Fruit fly (Drosophila melanogaster) whole organism, embryonic: ENCODE results near the gene CG12010.

Source experiments
- Adf1 ChIP-seq: fragments of 200-800 bp; sonication (Bioruptor generic); IDR thresholded peaks from 2 replicates; pipeline ENCODE4 v1.3.6; 2022; ENCODE audit warnings: missing biosample characterization, missing genetic modification characterization
- B-H1 ChIP-seq: fragments of 200-800 bp; sonication (Bioruptor generic); IDR thresholded peaks from 3 replicates; pipeline ENCODE4 v1.3.6; 2022; ENCODE audit warnings: missing biosample characterization, missing genetic modification characterization
- Bgb ChIP-seq: fragments of 200-800 bp; sonication (Bioruptor generic); IDR thresholded peaks from 2 replicates; pipeline ENCODE4 v1.3.6; 2022; ENCODE audit warnings: missing biosample characterization, missing genetic modification characterization; ENCODE audit not compliant: partially characterized antibody
- CG10654 ChIP-seq: fragments of 200-800 bp; sonication (Bioruptor generic); optimal IDR thresholded peaks from 2 replicates; lab custom pipeline; 2016; ENCODE audit warnings: missing biosample characterization, missing genetic modification characterization
- CG11504 ChIP-seq: fragments of 200-800 bp; sonication (Bioruptor generic); optimal IDR thresholded peaks from 3 replicates; lab custom pipeline; 2019; ENCODE audit warnings: missing biosample characterization, mild to moderate bottlenecking, missing genetic modification characterization, moderate library complexity
- CG13296 ChIP-seq: fragments of 200-800 bp; sonication (Bioruptor generic); optimal IDR thresholded peaks from 3 replicates; lab custom pipeline; 2018; ENCODE audit warnings: missing biosample characterization, mild to moderate bottlenecking, missing genetic modification characterization
- CG16813 ChIP-seq: fragments of 200-800 bp; sonication (Bioruptor generic); IDR thresholded peaks from 3 replicates; pipeline ENCODE4 v1.3.6; 2022; ENCODE audit warnings: missing biosample characterization, missing genetic modification characterization; ENCODE audit not compliant: partially characterized antibody
- CG16863 ChIP-seq: fragments of 200-800 bp; sonication (Bioruptor generic); optimal IDR thresholded peaks from 3 replicates; lab custom pipeline; 2016; ENCODE audit warnings: missing biosample characterization, missing genetic modification characterization
- CG17802 ChIP-seq: fragments of 200-800 bp; sonication (Bioruptor generic); optimal IDR thresholded peaks from 2 replicates; lab custom pipeline; 2018; ENCODE audit warnings: missing biosample characterization, mild to moderate bottlenecking, missing genetic modification characterization, moderate library complexity
- CG17912 ChIP-seq: fragments of 200-800 bp; sonication (Bioruptor generic); optimal IDR thresholded peaks from 2 replicates; lab custom pipeline; 2018; ENCODE audit warnings: missing biosample characterization, mild to moderate bottlenecking, missing genetic modification characterization
- CG18262 ChIP-seq: fragments of 200-800 bp; optimal IDR thresholded peaks from 3 replicates; lab custom pipeline; 2019; ENCODE audit warnings: missing biosample characterization, mild to moderate bottlenecking, missing genetic modification characterization, moderate library complexity
- CG18619 ChIP-seq: fragments of 200-800 bp; sonication (Bioruptor generic); optimal IDR thresholded peaks from 3 replicates; lab custom pipeline; 2017; ENCODE audit warnings: missing biosample characterization, mild to moderate bottlenecking, missing genetic modification characterization
- CG31441 ChIP-seq: fragments of 200-800 bp; sonication (Bioruptor generic); IDR thresholded peaks from 2 replicates; pipeline ENCODE4 v1.3.6; 2022; ENCODE audit warnings: missing biosample characterization, missing genetic modification characterization
- CG32532 ChIP-seq: fragments of 200-800 bp; sonication (Bioruptor generic); IDR thresholded peaks from 2 replicates; pipeline ENCODE4 v1.3.6; 2022; ENCODE audit warnings: missing biosample characterization, missing genetic modification characterization
- CG33213 ChIP-seq: fragments of 200-800 bp; sonication (Bioruptor generic); optimal IDR thresholded peaks from 3 replicates; lab custom pipeline; 2016; ENCODE audit warnings: missing biosample characterization, missing genetic modification characterization
- CG34422 ChIP-seq: fragments of 200-800 bp; sonication (Bioruptor generic); IDR thresholded peaks from 3 replicates; pipeline ENCODE4 v1.3.6; 2022; ENCODE audit warnings: missing biosample characterization, missing genetic modification characterization
- CG4617 ChIP-seq: fragments of 200-800 bp; sonication (Bioruptor generic); optimal IDR thresholded peaks from 3 replicates; lab custom pipeline; 2016; ENCODE audit warnings: missing biosample characterization, missing genetic modification characterization, borderline replicate concordance
- CG4707 ChIP-seq: fragments of 200-800 bp; sonication (Bioruptor generic); optimal IDR thresholded peaks from 2 replicates; lab custom pipeline; 2018; ENCODE audit warnings: missing biosample characterization, mild to moderate bottlenecking, missing genetic modification characterization, moderate library complexity
- CG6683 ChIP-seq: fragments of 200-800 bp; sonication (Bioruptor generic); optimal IDR thresholded peaks from 2 replicates; lab custom pipeline; 2017; ENCODE audit warnings: missing biosample characterization, mild to moderate bottlenecking, missing genetic modification characterization, missing genetic modification reagents
- CG6813 ChIP-seq: fragments of 200-800 bp; sonication (Bioruptor generic); optimal IDR thresholded peaks from 2 replicates; lab custom pipeline; 2017; ENCODE audit warnings: missing biosample characterization, missing genetic modification characterization, mild to moderate bottlenecking, moderate library complexity, missing genetic modification reagents
- CG7745 ChIP-seq: fragments of 200-800 bp; sonication (Bioruptor generic); optimal IDR thresholded peaks from 2 replicates; lab custom pipeline; 2018; ENCODE audit warnings: missing biosample characterization, mild to moderate bottlenecking, missing genetic modification characterization, moderate library complexity
- CG7928 ChIP-seq: fragments of 200-800 bp; sonication (Bioruptor generic); optimal IDR thresholded peaks from 2 replicates; lab custom pipeline; 2017; ENCODE audit warnings: missing biosample characterization, mild to moderate bottlenecking, missing genetic modification characterization
- CG9437 ChIP-seq: fragments of 200-800 bp; sonication (Bioruptor generic); optimal IDR thresholded peaks from 2 replicates; lab custom pipeline; 2018; ENCODE audit warnings: missing biosample characterization, mild to moderate bottlenecking, missing genetic modification characterization
- CkIIα-i1 ChIP-seq: fragments of 200-800 bp; sonication (Bioruptor generic); IDR thresholded peaks from 2 replicates; pipeline ENCODE4 v1.3.6; 2022; ENCODE audit warnings: missing biosample characterization, missing genetic modification characterization
- ERR ChIP-seq: fragments of 200-800 bp; sonication (Bioruptor generic); optimal IDR thresholded peaks from 2 replicates; lab custom pipeline; 2016; ENCODE audit warnings: missing biosample characterization, missing genetic modification characterization
- H2.0 ChIP-seq: fragments of 200-800 bp; sonication (Bioruptor generic); IDR thresholded peaks from 2 replicates; pipeline ENCODE4 v1.3.6; 2022; ENCODE audit warnings: missing biosample characterization, missing genetic modification characterization
- Hsf ChIP-seq: fragments of 200-800 bp; sonication (Bioruptor generic); optimal IDR thresholded peaks from 3 replicates; lab custom pipeline; 2016; ENCODE audit warnings: missing biosample characterization, missing genetic modification characterization
- Lim3 ChIP-seq: fragments of 200-800 bp; sonication (Bioruptor generic); IDR thresholded peaks from 2 replicates; pipeline ENCODE4 v1.3.6; 2022; ENCODE audit warnings: missing biosample characterization, missing genetic modification characterization
- MBD-R2 ChIP-seq: fragments of 200-800 bp; sonication (Bioruptor generic); IDR thresholded peaks from 2 replicates; pipeline ENCODE4 v1.3.6; 2022; ENCODE audit warnings: missing biosample characterization, missing genetic modification characterization
- Opbp ChIP-seq: fragments of 200-800 bp; sonication (Bioruptor generic); IDR thresholded peaks from 3 replicates; pipeline ENCODE4 v1.3.6; 2022; ENCODE audit warnings: missing biosample characterization, missing genetic modification characterization; ENCODE audit not compliant: partially characterized antibody
- Rx ChIP-seq: fragments of 200-800 bp; sonication (Bioruptor generic); IDR thresholded peaks from 2 replicates; pipeline ENCODE4 v1.3.6; 2022; ENCODE audit warnings: missing biosample characterization, missing genetic modification characterization
- Sry-δ ChIP-seq: fragments of 200-800 bp; sonication (Bioruptor generic); optimal IDR thresholded peaks from 2 replicates; lab custom pipeline; 2016; ENCODE audit warnings: missing biosample characterization, missing genetic modification characterization
- bowl ChIP-seq: fragments of 200-800 bp; sonication (Bioruptor generic); IDR thresholded peaks from 2 replicates; pipeline ENCODE4 v1.3.6; 2022; ENCODE audit warnings: missing biosample characterization, missing genetic modification characterization
- cato ChIP-seq: fragments of 200-800 bp; sonication (Bioruptor generic); optimal IDR thresholded peaks from 2 replicates; lab custom pipeline; 2016; ENCODE audit warnings: missing biosample characterization, missing genetic modification characterization, borderline replicate concordance
- chn ChIP-seq: fragments of 200-800 bp; sonication (Bioruptor generic); optimal IDR thresholded peaks from 2 replicates; lab custom pipeline; 2016; ENCODE audit warnings: missing biosample characterization, missing genetic modification characterization
- ci ChIP-seq: fragments of 200-800 bp; sonication (Bioruptor generic); IDR thresholded peaks from 3 replicates; pipeline ENCODE4 v1.3.6; 2022; ENCODE audit warnings: missing biosample characterization, missing genetic modification characterization
- crc ChIP-seq: fragments of 200-800 bp; sonication (Bioruptor generic); optimal IDR thresholded peaks from 2 replicates; lab custom pipeline; 2016; ENCODE audit warnings: missing biosample characterization, missing genetic modification characterization
- dmrt11E ChIP-seq: fragments of 200-800 bp; sonication (Bioruptor generic); optimal IDR thresholded peaks from 3 replicates; lab custom pipeline; 2018; ENCODE audit warnings: missing biosample characterization, mild to moderate bottlenecking, missing genetic modification characterization, moderate library complexity
- hbn ChIP-seq: fragments of 200-800 bp; sonication (Bioruptor generic); IDR thresholded peaks from 2 replicates; pipeline ENCODE4 v1.3.6; 2022; ENCODE audit warnings: missing biosample characterization, missing genetic modification characterization; ENCODE audit not compliant: partially characterized antibody
- knrl ChIP-seq: fragments of 200-800 bp; sonication (Bioruptor generic); IDR thresholded peaks from 3 replicates; pipeline ENCODE4 v1.3.6; 2022; ENCODE audit warnings: missing biosample characterization, missing genetic modification characterization; ENCODE audit not compliant: partially characterized antibody
- lilli ChIP-seq: fragments of 200-800 bp; sonication (Bioruptor generic); optimal IDR thresholded peaks from 3 replicates; lab custom pipeline; 2016; ENCODE audit warnings: missing biosample characterization, missing genetic modification characterization
- mam ChIP-seq: fragments of 200-800 bp; sonication (Bioruptor generic); optimal IDR thresholded peaks from 3 replicates; lab custom pipeline; 2016; ENCODE audit warnings: missing biosample characterization, missing genetic modification characterization
- onecut ChIP-seq: fragments of 200-800 bp; sonication (Bioruptor generic); IDR thresholded peaks from 2 replicates; pipeline ENCODE4 v1.3.6; 2022; ENCODE audit warnings: missing biosample characterization, missing genetic modification characterization
- pros ChIP-seq: fragments of 200-800 bp; sonication (Bioruptor generic); optimal IDR thresholded peaks from 3 replicates; lab custom pipeline; 2019; ENCODE audit warnings: missing biosample characterization, mild to moderate bottlenecking, missing genetic modification characterization, moderate library complexity
- seq ChIP-seq: fragments of 200-800 bp; sonication (Bioruptor generic); IDR thresholded peaks from 2 replicates; pipeline ENCODE4 v1.3.6; 2022; ENCODE audit warnings: missing biosample characterization, missing genetic modification characterization
- slou ChIP-seq: fragments of 200-800 bp; sonication (Bioruptor generic); optimal IDR thresholded peaks from 3 replicates; lab custom pipeline; 2016; ENCODE audit warnings: missing biosample characterization, missing genetic modification characterization
- slp2 ChIP-seq: fragments of 200-800 bp; sonication (Bioruptor generic); optimal IDR thresholded peaks from 2 replicates; lab custom pipeline; 2016; ENCODE audit warnings: missing biosample characterization, missing genetic modification characterization

The CG12010 gene

DNA sequence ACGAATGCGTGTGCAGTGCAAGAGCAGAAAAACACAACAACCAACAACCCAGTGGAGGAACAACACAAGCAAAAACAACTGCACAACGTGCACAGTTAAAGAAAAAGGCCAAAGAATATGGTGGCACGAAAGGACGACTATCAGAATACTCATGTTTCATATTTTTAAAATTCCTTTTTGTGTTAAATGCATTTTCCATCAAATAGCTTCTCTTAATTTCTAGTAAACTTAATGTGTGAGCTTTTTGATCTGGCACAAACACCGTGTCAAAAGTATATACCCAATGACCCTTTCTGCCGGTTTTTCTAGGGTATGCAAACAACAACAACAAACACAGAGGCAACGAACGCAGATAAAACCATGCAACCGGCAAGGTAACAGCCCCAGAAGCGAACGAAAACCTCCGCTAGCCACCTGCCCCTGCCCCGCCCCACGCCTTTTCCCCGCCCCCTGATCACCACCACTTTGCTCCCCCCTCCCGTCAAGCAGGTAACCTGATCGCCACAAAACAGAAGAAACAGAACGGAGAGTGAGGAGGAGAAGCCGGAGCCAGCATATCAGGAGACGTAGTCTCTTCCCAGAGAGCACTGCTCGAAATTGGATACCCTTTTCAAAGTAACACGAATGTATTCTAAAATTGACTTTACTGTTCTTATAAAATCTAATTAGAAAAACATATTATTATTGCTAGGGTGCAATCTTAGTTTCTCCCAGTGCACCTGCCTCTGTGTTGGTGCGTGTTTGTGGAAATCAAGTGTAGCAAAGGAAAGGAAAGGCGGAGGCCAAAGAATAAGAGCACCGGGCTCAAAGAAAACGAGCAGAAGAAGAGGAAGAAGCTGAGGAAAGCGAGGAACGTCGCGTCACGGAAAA, 21.0 kb downstream of the CG12010 start (continued):
- TF ChIP-seq chn (GFP tag; lab: Kevin White, UChicago) (peak; percentile 98), Opbp (GFP tag; lab: Robert Waterston, UW) (0 out of 3 replicates have a peak, but pooled peaks have one; percentile 21), Sry-δ (GFP tag; lab: Kevin White, UChicago) (peak; percentile 56), CG4617 (GFP tag; lab: Kevin White, UChicago) (peak; percentile 88), Lim3 (GFP tag; lab: Robert Waterston, UW) (0 out of 2 replicates have a peak, but pooled peaks have one; percentile 40)

DNA sequence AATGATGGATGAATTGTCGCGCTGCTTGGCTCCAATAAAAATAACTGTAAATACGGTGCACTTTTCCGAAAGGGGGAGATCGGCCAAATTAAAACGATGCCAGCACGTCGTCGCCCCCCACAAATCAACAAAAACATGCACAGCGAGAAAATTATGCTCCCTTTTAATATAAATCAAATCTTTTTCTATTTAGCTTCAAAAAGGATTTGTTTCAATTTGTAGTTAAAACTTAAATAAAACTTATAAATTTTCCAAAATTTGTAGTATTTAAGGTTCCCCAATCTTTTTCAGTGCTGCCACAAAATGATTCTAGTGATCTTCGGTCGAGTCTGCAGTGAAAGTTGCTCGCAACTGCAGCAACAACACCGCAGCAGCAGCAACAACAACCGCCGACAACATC, 22.0 kb downstream of the CG12010 start:
- TF ChIP-seq cato (GFP tag; lab: Kevin White, UChicago), result peak; percentile 70
- TF ChIP-seq CG6683, result peak; percentile 43
- peak; percentile 16 for TF ChIP-seq slou (GFP tag; lab: Kevin White, UChicago)
- no peak for TF ChIP-seq Adf1 (GFP tag; lab: Robert Waterston, UW)
- peak; percentile 67 for TF ChIP-seq slp2 (GFP tag; lab: Kevin White, UChicago)
- TF ChIP-seq CkIIα-i1, result no peak
- peak; percentile 55 for TF ChIP-seq ERR
- TF ChIP-seq crc (GFP tag; lab: Kevin White, UChicago), result peak; percentile 51
- peak; percentile 96 for TF ChIP-seq CG31441 (GFP tag; lab: Robert Waterston, UW)
- TF ChIP-seq B-H1 (GFP tag; lab: Robert Waterston, UW), result peak; percentile 56
- no peak for TF ChIP-seq MBD-R2 (GFP tag; lab: Robert Waterston, UW)
- TF ChIP-seq CG18619 (GFP tag; lab: Kevin White, UChicago), result peak; percentile 71
- peak; percentile 83 for TF ChIP-seq onecut
- no peak for TF ChIP-seq bowl (GFP tag; lab: Robert Waterston, UW)
- TF ChIP-seq mam (GFP tag; lab: Kevin White, UChicago), result peak; percentile 38
- peak; percentile 84 for TF ChIP-seq CG16863 (GFP tag; lab: Kevin White, UChicago)
- no peak for TF ChIP-seq CG16813 (GFP tag; lab: Robert Waterston, UW)
- TF ChIP-seq Bgb (GFP tag; lab: Robert Waterston, UW), result no peak
- peak; percentile 85; the same call in 2 of the 3 replicates for TF ChIP-seq CG34422
- TF ChIP-seq CG18262 (tag; lab: Kevin White, UChicago), result peak; percentile 97
- TF ChIP-seq ci (GFP tag; lab: Robert Waterston, UW), result peak; percentile 95
- peak; percentile 72 for TF ChIP-seq H2.0 (GFP tag; lab: Robert Waterston, UW)
- peak; percentile 85 for TF ChIP-seq Hsf (GFP tag; lab: Kevin White, UChicago)
- peak; percentile 39; the same call in 1 of the 2 replicates for TF ChIP-seq seq
- TF ChIP-seq CG13296 (GFP tag; lab: Kevin White, UChicago), result peak; percentile 3
- TF ChIP-seq hbn (GFP tag; lab: Robert Waterston, UW), result no peak
- peak; percentile 68 for TF ChIP-seq CG6813
- TF ChIP-seq Rx (GFP tag; lab: Robert Waterston, UW), result peak; percentile 56; the same call in 1 of the 2 replicates
- TF ChIP-seq CG9437, result peak; percentile 75
- TF ChIP-seq dmrt11E (tag; lab: Kevin White, UChicago), result peak; percentile 97
- peak; percentile 83 for TF ChIP-seq CG4707 (GFP tag; lab: Kevin White, UChicago)
- peak; percentile 89 for TF ChIP-seq CG11504 (tag; lab: Kevin White, UChicago)
- peak; percentile 86 for TF ChIP-seq CG10654
- no peak for TF ChIP-seq knrl (GFP tag; lab: Robert Waterston, UW)
- peak; percentile 71 for TF ChIP-seq CG33213 (GFP tag; lab: Kevin White, UChicago)
- TF ChIP-seq CG17802 (tag; lab: Kevin White, UChicago), result peak; percentile 81
- TF ChIP-seq CG32532 (GFP tag; lab: Robert Waterston, UW), result peak; percentile 23; the same call in 1 of the 2 replicates
- TF ChIP-seq CG7745 (tag; lab: Kevin White, UChicago), result peak; percentile 78
- TF ChIP-seq CG17912, result no peak
- TF ChIP-seq lilli (GFP tag; lab: Kevin White, UChicago), result peak; percentile 59
- no peak for TF ChIP-seq pros (GFP tag; lab: Kevin White, UChicago)
- TF ChIP-seq CG7928, result no peak
